Fruit fly (Drosophila melanogaster): ENCODE measurements around the gene CG14811.

The CG14811 gene

dm6 chrX:1858867-1859266 is 36.7 kb upstream of the CG14811 start, which contains the start of gene Lamtor5:
TSS of gene Lamtor5 (minus strand) at chrX:1858971.
- peak; percentile 1 for TF ChIP-seq Hr83 (GFP tag; optimal IDR thresholded peaks at IDR 0.05; ENCODE audit: poor library complexity, severe bottlenecking)
- TF ChIP-seq psq (GFP tag; optimal IDR thresholded peaks at IDR 0.05) = peak; percentile 36
- no peak for TF ChIP-seq pan (optimal IDR thresholded peaks at IDR 0.05)
- TF ChIP-seq usp (GFP tag; optimal IDR thresholded peaks at IDR 0.05) = no peak
- TF ChIP-seq Abd-B (GFP tag; optimal IDR thresholded peaks at IDR 0.05) = no peak
- no peak for TF ChIP-seq Dif (GFP tag; optimal IDR thresholded peaks at IDR 0.05; ENCODE audit: partially characterized antibody)
- TF ChIP-seq CG32264 (GFP tag; optimal IDR thresholded peaks at IDR 0.05) = no peak
- TF ChIP-seq woc (GFP tag; optimal IDR thresholded peaks at IDR 0.05) = peak; percentile 68
- TF ChIP-seq GATAd (GFP tag; optimal IDR thresholded peaks at IDR 0.05) = no peak
- TF ChIP-seq sv (GFP tag; optimal IDR thresholded peaks at IDR 0.05) = no peak
- TF ChIP-seq lola (GFP tag; optimal IDR thresholded peaks at IDR 0.05) = no peak
- no peak for TF ChIP-seq Rel (GFP tag; optimal IDR thresholded peaks at IDR 0.05)
- TF ChIP-seq Rel (tag; optimal IDR thresholded peaks at IDR 0.05) = peak; percentile 43
- TF ChIP-seq OdsH (GFP tag; optimal IDR thresholded peaks at IDR 0.05) = no peak
- TF ChIP-seq fru (GFP tag; optimal IDR thresholded peaks at IDR 0.05) = peak; percentile 54
- no peak for TF ChIP-seq Vsx2 (GFP tag; optimal IDR thresholded peaks at IDR 0.05; ENCODE audit: partially characterized antibody)
- TF ChIP-seq tai (GFP tag; optimal IDR thresholded peaks at IDR 0.05) = no peak
- TF ChIP-seq Sp1 (GFP tag; optimal IDR thresholded peaks at IDR 0.05) = peak; percentile 51
- no peak for TF ChIP-seq Dfd (GFP tag; optimal IDR thresholded peaks at IDR 0.05)
- no peak for TF ChIP-seq jim (GFP tag; optimal IDR thresholded peaks at IDR 0.05)
- TF ChIP-seq foxo (GFP tag; optimal IDR thresholded peaks at IDR 0.05) = peak in 1 of 2 experiments; percentile 50
- no peak for TF ChIP-seq CrebA (GFP tag; optimal IDR thresholded peaks at IDR 0.05; ENCODE audit: borderline replicate concordance)
- TF ChIP-seq Mio (GFP tag; optimal IDR thresholded peaks at IDR 0.05) = no peak
- no peak for TF ChIP-seq Myc (optimal IDR thresholded peaks at IDR 0.05)
- no peak for TF ChIP-seq dl (GFP tag; optimal IDR thresholded peaks at IDR 0.05; ENCODE audit: insufficient read depth in 1 of 2, partially characterized antibody in 2 of 2)
- no peak for TF ChIP-seq N (GFP tag; optimal IDR thresholded peaks at IDR 0.05)
- peak; percentile 39 for TF ChIP-seq rgr (GFP tag; optimal IDR thresholded peaks at IDR 0.05)
- TF ChIP-seq Hr78 (GFP tag; optimal IDR thresholded peaks at IDR 0.05) = no peak
- TF ChIP-seq Hnf4 (GFP tag; optimal IDR thresholded peaks at IDR 0.05) = peak; percentile 58
- no peak for TF ChIP-seq dmrt93B (GFP tag; optimal IDR thresholded peaks at IDR 0.05)
- peak; percentile 35 for TF ChIP-seq ey (GFP tag; optimal IDR thresholded peaks at IDR 0.05)
- TF ChIP-seq CG9705 (GFP tag; optimal IDR thresholded peaks at IDR 0.05) = no peak
- TF ChIP-seq sage (GFP tag; optimal IDR thresholded peaks at IDR 0.05) = no peak
- peak; percentile 34 for TF ChIP-seq Jra (GFP tag; optimal IDR thresholded peaks at IDR 0.05)
- TF ChIP-seq br (GFP tag; optimal IDR thresholded peaks at IDR 0.05) = peak; percentile 19
- TF ChIP-seq HLH106 (tag; optimal IDR thresholded peaks at IDR 0.05) = peak; percentile 57
- TF ChIP-seq h (GFP tag; optimal IDR thresholded peaks at IDR 0.05) = peak; percentile 54
- TF ChIP-seq brk (GFP tag; optimal IDR thresholded peaks at IDR 0.05) = no peak
- no peak for TF ChIP-seq dsf (GFP tag; optimal IDR thresholded peaks at IDR 0.05; ENCODE audit: borderline replicate concordance)

DNA sequence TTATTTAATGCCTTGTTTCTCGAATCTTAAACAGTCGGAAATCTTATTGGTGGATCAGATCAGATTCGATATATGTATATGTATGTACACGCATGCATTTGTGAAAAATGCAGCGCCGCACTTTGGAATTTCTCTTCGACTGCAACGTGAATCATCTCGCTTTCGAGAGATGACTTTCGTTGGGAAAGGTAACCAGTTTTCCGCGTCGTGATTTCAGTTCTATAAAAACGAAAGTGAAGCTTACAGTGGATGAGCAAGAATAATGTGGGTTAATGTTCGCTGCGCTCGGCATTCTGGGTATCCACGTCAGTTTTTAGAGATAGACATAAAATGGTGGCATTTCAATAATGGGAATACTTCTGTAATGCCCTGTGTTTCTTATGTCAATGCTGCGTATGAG is 34.4 kb upstream of the CG14811 start:
- TF ChIP-seq Vsx2 (GFP tag; optimal IDR thresholded peaks at IDR 0.05; ENCODE audit: partially characterized antibody) = no peak
- no peak for TF ChIP-seq fru (GFP tag; optimal IDR thresholded peaks at IDR 0.05)
- TF ChIP-seq pan (optimal IDR thresholded peaks at IDR 0.05) = no peak
- TF ChIP-seq Hnf4 (GFP tag; optimal IDR thresholded peaks at IDR 0.05) = no peak
- no peak for TF ChIP-seq dmrt93B (GFP tag; optimal IDR thresholded peaks at IDR 0.05)
- TF ChIP-seq Dfd (GFP tag; optimal IDR thresholded peaks at IDR 0.05) = no peak
- no peak for TF ChIP-seq dl (GFP tag; optimal IDR thresholded peaks at IDR 0.05; ENCODE audit: insufficient read depth in 1 of 2, partially characterized antibody in 2 of 2)
- no peak for TF ChIP-seq Mio (GFP tag; optimal IDR thresholded peaks at IDR 0.05)
- TF ChIP-seq usp (GFP tag; optimal IDR thresholded peaks at IDR 0.05) = no peak
- TF ChIP-seq CG9705 (GFP tag; optimal IDR thresholded peaks at IDR 0.05) = no peak
- no peak for TF ChIP-seq Rel (GFP tag; optimal IDR thresholded peaks at IDR 0.05)
- no peak for TF ChIP-seq Rel (tag; optimal IDR thresholded peaks at IDR 0.05)
- no peak for TF ChIP-seq sv (GFP tag; optimal IDR thresholded peaks at IDR 0.05)
- TF ChIP-seq N (GFP tag; optimal IDR thresholded peaks at IDR 0.05) = no peak
- TF ChIP-seq GATAd (GFP tag; optimal IDR thresholded peaks at IDR 0.05) = no peak
- no peak for TF ChIP-seq Jra (GFP tag; optimal IDR thresholded peaks at IDR 0.05)

All from whole organism, wandering third instar larva.